Worm (Caenorhabditis elegans) whole organism, L1 larva: ENCODE measurements around the gene C49G7.12.

Experiments
- blmp-1 ChIP-seq: fragments of 150-350 bp; optimal IDR thresholded peaks from 2 replicates; lab custom pipeline; 2014; ENCODE audit warnings: missing biosample characterization, missing genetic modification characterization
- lin-39 ChIP-seq: fragments of 150-350 bp; optimal IDR thresholded peaks from 2 replicates; lab custom pipeline; 2014; ENCODE audit warnings: missing biosample characterization, missing genetic modification reagents, missing genetic modification characterization
- lir-3 ChIP-seq: sonication (generic microtip); optimal IDR thresholded peaks from 2 replicates; lab custom pipeline; 2016; ENCODE audit warnings: mild to moderate bottlenecking, missing genetic modification characterization, moderate library complexity, missing compliant biosample characterization; ENCODE audit not compliant: poor library complexity
- nhr-84 ChIP-seq: sonication (generic microtip); optimal IDR thresholded peaks from 2 replicates; lab custom pipeline; 2017; ENCODE audit warnings: missing biosample characterization, missing genetic modification characterization
- unc-62 ChIP-seq: fragments of 150-350 bp; optimal IDR thresholded peaks from 2 replicates; lab custom pipeline; 2014; ENCODE audit warnings: missing biosample characterization, missing genetic modification reagents, missing genetic modification characterization

- TF ChIP-seq lin-39 (tag; lab: Kevin White, UChicago) = no peak
- TF ChIP-seq unc-62 = no peak
- TF ChIP-seq blmp-1 = no peak
- TF ChIP-seq lir-3 (tag; lab: Kevin White, UChicago) = no peak
- TF ChIP-seq nhr-84 (tag; lab: Kevin White, UChicago) = no peak
Measured at ce11 chrV:4055025-4055424, 16.8 kb downstream of the C49G7.12 start, which contains the start of gene djr-1.2.
